Worm (Caenorhabditis elegans) whole organism, dauer: ENCODE data around the gene H01G02.3.

Experiments used
- unc-62 ChIP-seq: sonication (generic microtip); optimal IDR thresholded peaks from 2 replicates; lab custom pipeline; 2017; ENCODE audit warnings: missing biosample characterization, missing genetic modification reagents, missing genetic modification characterization

Gene H01G02.3

ce11 chrIV:11759852-11760251 is 32.5 kb downstream of the H01G02.3 start:
- no peak for TF ChIP-seq unc-62 (GFP tag; lab: Kevin White, UChicago)

- TF ChIP-seq unc-62 (GFP tag; lab: Kevin White, UChicago): no peak
These were observed 36.5 kb downstream of the H01G02.3 start, which contains the start of gene T12A7.9 for ce11 chrIV:11755907-11756306. T12A7.9 (minus strand) TSS chrIV:11756007.

ce11 chrIV:11755003-11755402 is 37.4 kb downstream of the H01G02.3 start, which contains the start of gene T12A7.10:
T12A7.10 (minus strand) TSS chrIV:11755103.
- TF ChIP-seq unc-62 (GFP tag; lab: Kevin White, UChicago): no peak

- no peak for TF ChIP-seq unc-62 (GFP tag; lab: Kevin White, UChicago)
These were observed 38.1 kb downstream of the H01G02.3 start, which contains the start of gene scl-18 for ce11 chrIV:11754328-11754727. scl-18 (minus strand) TSS chrIV:11754428.

- no peak for TF ChIP-seq unc-62 (GFP tag; lab: Kevin White, UChicago)
These were observed 43.5 kb downstream of the H01G02.3 start, which contains the start of gene T12A7.6 for ce11 chrIV:11748852-11749251. T12A7.6 (plus strand) TSS chrIV:11749220.

- no peak for TF ChIP-seq unc-62 (GFP tag; lab: Kevin White, UChicago)
These were observed 47.1 kb downstream of the H01G02.3 start, which contains the start of gene gem-4 for ce11 chrIV:11745340-11745739. gem-4 (plus strand) TSS chrIV:11745640.

ce11 chrIV:11744287-11744686 is 48.1 kb downstream of the H01G02.3 start:
- TF ChIP-seq unc-62 (GFP tag; lab: Kevin White, UChicago): no peak

- no peak for TF ChIP-seq unc-62 (GFP tag; lab: Kevin White, UChicago)
These were observed 48.6 kb downstream of the H01G02.3 start for ce11 chrIV:11743813-11744212.

ce11 chrIV:11742406-11742805 is 50.0 kb downstream of the H01G02.3 start, which contains the start of gene K01A6.5:
K01A6.5 (plus strand) TSS chrIV:11742706.
- no peak for TF ChIP-seq unc-62 (GFP tag; lab: Kevin White, UChicago)

ce11 chrIV:11740204-11740603 is 52.2 kb downstream of the H01G02.3 start, which contains the start of gene K01A6.4:
K01A6.4 (minus strand) TSS chrIV:11740304.
- TF ChIP-seq unc-62 (GFP tag; lab: Kevin White, UChicago): no peak

- TF ChIP-seq unc-62 (GFP tag; lab: Kevin White, UChicago): no peak
These were observed 54.2 kb downstream of the H01G02.3 start, which contains the start of gene K01A6.7 for ce11 chrIV:11738092-11738617. K01A6.7 (minus strand) TSS chrIV:11738567.

- no peak for TF ChIP-seq unc-62 (GFP tag; lab: Kevin White, UChicago)
These were observed 55.1 kb downstream of the H01G02.3 start, which contains the start of gene K01A6.8 for ce11 chrIV:11737269-11737668. K01A6.8 (minus strand) TSS chrIV:11737369.

- TF ChIP-seq unc-62 (GFP tag; lab: Kevin White, UChicago): no peak
These were observed 57.4 kb downstream of the H01G02.3 start, which contains the start of gene K01A6.6 for ce11 chrIV:11735025-11735424. K01A6.6 (plus strand) TSS chrIV:11735325.
